Fruit fly (Drosophila melanogaster) whole organism, wandering third instar larva: ENCODE data around the gene CG15308.

Source experiments
- Abd-B ChIP-seq: fragments of >200 bp; optimal IDR thresholded peaks from 2 replicates; lab custom pipeline; 2017; ENCODE audit warnings: missing biosample characterization, missing genetic modification characterization
- CG32264 ChIP-seq: fragments of 200-800 bp; sonication (Bioruptor generic); optimal IDR thresholded peaks from 2 replicates; lab custom pipeline; 2016; ENCODE audit warnings: missing biosample characterization, missing genetic modification characterization
- CG9705 ChIP-seq: fragments of 200-800 bp; sonication (Bioruptor generic); optimal IDR thresholded peaks from 2 replicates; lab custom pipeline; 2018; ENCODE audit warnings: missing biosample characterization, mild to moderate bottlenecking, missing genetic modification characterization
- CrebA ChIP-seq: fragments of 200-800 bp; sonication (Bioruptor generic); optimal IDR thresholded peaks from 2 replicates; lab custom pipeline; 2016; ENCODE audit warnings: missing biosample characterization, mild to moderate bottlenecking, missing genetic modification characterization, borderline replicate concordance
- Dfd ChIP-seq: fragments of >200 bp; optimal IDR thresholded peaks from 2 replicates; lab custom pipeline; 2017; ENCODE audit warnings: missing biosample characterization, missing genetic modification characterization
- Dif ChIP-seq: fragments of 200-275, 200-300 bp; sonication (Bioruptor generic); optimal IDR thresholded peaks from 2 replicates; lab custom pipeline; 2018; ENCODE audit warnings: missing biosample characterization, missing genetic modification characterization; ENCODE audit not compliant: partially characterized antibody
- GATAd ChIP-seq: sonication (Bioruptor generic); optimal IDR thresholded peaks from 2 replicates; lab custom pipeline; 2016; ENCODE audit warnings: missing biosample characterization, missing genetic modification characterization
- HLH106 ChIP-seq: fragments of 200-800 bp; optimal IDR thresholded peaks from 3 replicates; lab custom pipeline; 2019; ENCODE audit warnings: missing biosample characterization, mild to moderate bottlenecking, missing genetic modification characterization, moderate library complexity
- Hnf4 ChIP-seq: fragments of 200-800 bp; sonication (Bioruptor generic); optimal IDR thresholded peaks from 2 replicates; lab custom pipeline; 2016; ENCODE audit warnings: missing biosample characterization, mild to moderate bottlenecking, missing genetic modification characterization
- Hr78 ChIP-seq: fragments of >200 bp; optimal IDR thresholded peaks from 2 replicates; lab custom pipeline; 2017; ENCODE audit warnings: missing biosample characterization, missing genetic modification characterization
- Hr83 ChIP-seq: fragments of 200-300 bp; sonication (Bioruptor generic); optimal IDR thresholded peaks from 2 replicates; lab custom pipeline; 2016; ENCODE audit warnings: missing biosample characterization, mild to moderate bottlenecking, missing genetic modification characterization, moderate library complexity; ENCODE audit not compliant: poor library complexity, severe bottlenecking
- Jra ChIP-seq: sonication (Bioruptor generic); optimal IDR thresholded peaks from 2 replicates; lab custom pipeline; 2016; ENCODE audit warnings: missing biosample characterization, missing genetic modification characterization
- Mio ChIP-seq: sonication (Bioruptor generic); optimal IDR thresholded peaks from 2 replicates; lab custom pipeline; 2016; ENCODE audit warnings: missing biosample characterization, missing genetic modification characterization
- Myc ChIP-seq: fragments of >200 bp; optimal IDR thresholded peaks from 2 replicates; lab custom pipeline; 2017
- N ChIP-seq: fragments of >200 bp; optimal IDR thresholded peaks from 2 replicates; lab custom pipeline; 2018; ENCODE audit warnings: missing biosample characterization, missing external identifiers, missing genetic modification characterization
- OdsH ChIP-seq: fragments of 200-800 bp; sonication (Bioruptor generic); optimal IDR thresholded peaks from 2 replicates; lab custom pipeline; 2016; ENCODE audit warnings: missing biosample characterization, mild to moderate bottlenecking, missing genetic modification characterization
- Rel ChIP-seq, 2 experiments: fragments of 200-800 bp; sonication (Bioruptor generic) in 1 of 2; optimal IDR thresholded peaks; 2 replicates in 1 of 2; 3 replicates in 1 of 2; lab custom pipeline; 2016 to 2019; ENCODE audit warnings: mild to moderate bottlenecking in 2 of 2, missing biosample characterization in 2 of 2, missing genetic modification characterization in 2 of 2, moderate library complexity in 1 of 2
- Sp1 ChIP-seq: fragments of 200-800 bp; sonication (Bioruptor generic); optimal IDR thresholded peaks from 3 replicates; lab custom pipeline; 2019; ENCODE audit warnings: missing biosample characterization, mild to moderate bottlenecking, missing genetic modification characterization, moderate library complexity
- Vsx2 ChIP-seq: fragments of 200-300, 225-300 bp; sonication (Bioruptor generic); optimal IDR thresholded peaks from 2 replicates; lab custom pipeline; 2018; ENCODE audit warnings: missing biosample characterization, missing genetic modification characterization; ENCODE audit not compliant: partially characterized antibody
- br ChIP-seq: fragments of 200-800 bp; sonication (Bioruptor generic); optimal IDR thresholded peaks from 2 replicates; lab custom pipeline; 2016; ENCODE audit warnings: missing biosample characterization, missing genetic modification characterization
- brk ChIP-seq: fragments of 200-800 bp; sonication (Bioruptor generic); optimal IDR thresholded peaks from 2 replicates; lab custom pipeline; 2016; ENCODE audit warnings: missing biosample characterization, mild to moderate bottlenecking, missing genetic modification characterization
- dl ChIP-seq, 2 experiments: fragments of 175-275, 200-275 bp in 1 of 2; fragments of 200-275 bp in 1 of 2; sonication (Bioruptor generic); optimal IDR thresholded peaks; lab custom pipeline; 2018; ENCODE audit warnings: mild to moderate bottlenecking in 2 of 2, missing biosample characterization in 2 of 2, missing genetic modification characterization in 2 of 2, moderate library complexity in 2 of 2; ENCODE audit not compliant: partially characterized antibody in 2 of 2, insufficient read depth in 1 of 2
- dmrt93B ChIP-seq: fragments of 200-800 bp; sonication (Bioruptor generic); optimal IDR thresholded peaks from 2 replicates; lab custom pipeline; 2018; ENCODE audit warnings: missing biosample characterization, mild to moderate bottlenecking, missing genetic modification characterization
- dsf ChIP-seq: sonication (Bioruptor generic); optimal IDR thresholded peaks from 2 replicates; lab custom pipeline; 2016; ENCODE audit warnings: missing biosample characterization, missing genetic modification characterization, borderline replicate concordance
- ey ChIP-seq: fragments of 200-800 bp; sonication (Bioruptor generic); optimal IDR thresholded peaks from 2 replicates; lab custom pipeline; 2016; ENCODE audit warnings: missing biosample characterization, missing genetic modification characterization
- foxo ChIP-seq, 2 experiments: fragments of 200-800 bp; sonication (Bioruptor generic); optimal IDR thresholded peaks; 2 replicates in 1 of 2; 3 replicates in 1 of 2; lab custom pipeline; 2016 to 2017; ENCODE audit warnings: missing biosample characterization in 2 of 2, missing genetic modification characterization in 2 of 2
- fru ChIP-seq: fragments of 200-800 bp; sonication (Bioruptor generic); optimal IDR thresholded peaks from 3 replicates; lab custom pipeline; 2016; ENCODE audit warnings: missing biosample characterization, mild to moderate bottlenecking, missing genetic modification characterization
- h ChIP-seq: fragments of 200-800 bp; sonication (Bioruptor generic); optimal IDR thresholded peaks from 3 replicates; lab custom pipeline; 2016; ENCODE audit warnings: missing biosample characterization, mild to moderate bottlenecking, missing genetic modification characterization
- jim ChIP-seq: fragments of 175-275, 200-325 bp; sonication (Bioruptor generic); optimal IDR thresholded peaks from 2 replicates; lab custom pipeline; 2016; ENCODE audit warnings: missing biosample characterization, mild to moderate bottlenecking, missing genetic modification characterization
- lola ChIP-seq: fragments of >200 bp; optimal IDR thresholded peaks from 2 replicates; lab custom pipeline; 2017; ENCODE audit warnings: missing biosample characterization, missing genetic modification characterization
- pan ChIP-seq: fragments of >200 bp; optimal IDR thresholded peaks from 2 replicates; lab custom pipeline; 2017
- psq ChIP-seq: fragments of 200-800 bp; sonication (Bioruptor generic); optimal IDR thresholded peaks from 3 replicates; lab custom pipeline; 2017; ENCODE audit warnings: missing biosample characterization, mild to moderate bottlenecking, missing genetic modification characterization, moderate library complexity
- rgr ChIP-seq: fragments of 200-800 bp; sonication (Bioruptor generic); optimal IDR thresholded peaks from 3 replicates; lab custom pipeline; 2016; ENCODE audit warnings: missing biosample characterization, mild to moderate bottlenecking, missing genetic modification characterization
- sage ChIP-seq: fragments of 200-800 bp; sonication (Bioruptor generic); optimal IDR thresholded peaks from 2 replicates; lab custom pipeline; 2016; ENCODE audit warnings: missing biosample characterization, mild to moderate bottlenecking, missing genetic modification characterization
- sv ChIP-seq: fragments of 200-800 bp; sonication (Bioruptor generic); optimal IDR thresholded peaks from 3 replicates; lab custom pipeline; 2016; ENCODE audit warnings: missing biosample characterization, missing genetic modification characterization
- tai ChIP-seq: sonication (Bioruptor generic); optimal IDR thresholded peaks from 2 replicates; lab custom pipeline; 2016; ENCODE audit warnings: missing biosample characterization, missing genetic modification characterization
- usp ChIP-seq: fragments of >200 bp; optimal IDR thresholded peaks from 2 replicates; lab custom pipeline; 2017; ENCODE audit warnings: missing biosample characterization, missing genetic modification characterization
- woc ChIP-seq: sonication (Bioruptor generic); optimal IDR thresholded peaks from 2 replicates; lab custom pipeline; 2016; ENCODE audit warnings: missing biosample characterization, mild to moderate bottlenecking, missing genetic modification characterization

Gene CG15308

DNA sequence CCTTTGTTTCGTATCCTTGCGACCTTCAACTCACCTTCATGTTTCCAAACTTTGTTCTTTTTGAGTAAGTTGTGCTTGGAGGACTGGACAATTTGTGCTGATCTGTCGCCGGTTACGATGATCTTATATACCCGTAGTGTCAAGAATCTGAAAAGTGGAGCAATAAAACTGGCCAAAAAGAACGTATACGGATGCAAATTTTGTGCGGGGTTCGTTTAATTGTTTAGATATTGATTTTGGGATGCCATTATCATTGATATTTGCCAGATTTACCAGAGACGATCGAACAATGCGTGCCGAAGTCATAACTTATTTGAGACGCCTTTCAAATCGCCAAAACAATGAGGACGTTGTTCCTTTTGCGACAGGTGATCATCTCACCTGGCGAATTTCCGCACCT, at the start of gene CG15308:
Gene CG15308, minus strand, starts transcription at position 101 of the 400 bp plus-strand sequence.
- no peak for TF ChIP-seq dl (GFP tag; optimal IDR thresholded peaks at IDR 0.05; lab: Kevin White, UChicago; ENCODE audit: insufficient read depth in 1 of 2, partially characterized antibody in 2 of 2)
- TF ChIP-seq psq: no peak
- no peak for TF ChIP-seq pan
- TF ChIP-seq, all 38 proteins: peak for 0

DNA sequence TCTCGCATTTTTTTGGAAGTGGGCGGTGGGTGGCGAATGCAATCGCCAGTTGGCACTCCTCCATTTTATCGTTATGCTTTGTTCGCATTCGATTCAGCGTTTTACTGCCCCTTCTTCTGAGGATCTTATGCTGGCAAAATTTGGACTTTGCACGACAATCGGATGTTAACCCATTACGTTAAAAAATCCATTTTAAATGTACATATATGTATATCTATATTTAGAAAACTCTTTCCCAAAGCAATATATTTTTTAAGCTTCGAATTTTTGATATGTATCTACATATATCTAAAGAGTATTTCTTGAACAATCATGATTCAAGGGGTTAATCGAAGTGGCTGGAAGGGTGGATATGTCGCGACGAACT, 47.1 kb upstream of the CG15308 start:
- TF ChIP-seq OdsH (GFP tag; lab: Kevin White, UChicago) (peak; percentile 22), sage (GFP tag; lab: Kevin White, UChicago) (peak; percentile 11), dl (GFP tag; optimal IDR thresholded peaks at IDR 0.05; lab: Kevin White, UChicago; ENCODE audit: insufficient read depth in 1 of 2, partially characterized antibody in 2 of 2) (no peak), HLH106 (peak; percentile 9), Vsx2 (GFP tag; lab: Kevin White, UChicago) (no peak), tai (GFP tag; lab: Kevin White, UChicago) (no peak), h (GFP tag; lab: Kevin White, UChicago) (peak; percentile 21), Sp1 (GFP tag; lab: Kevin White, UChicago) (peak; percentile 24), Dfd (GFP tag; lab: Kevin White, UChicago) (no peak), psq (peak; percentile 58), Hnf4 (peak; percentile 53), CG32264 (GFP tag; lab: Kevin White, UChicago) (no peak), brk (peak; percentile 28)
- TF ChIP-seq, all 38 proteins: peak for 8

DNA sequence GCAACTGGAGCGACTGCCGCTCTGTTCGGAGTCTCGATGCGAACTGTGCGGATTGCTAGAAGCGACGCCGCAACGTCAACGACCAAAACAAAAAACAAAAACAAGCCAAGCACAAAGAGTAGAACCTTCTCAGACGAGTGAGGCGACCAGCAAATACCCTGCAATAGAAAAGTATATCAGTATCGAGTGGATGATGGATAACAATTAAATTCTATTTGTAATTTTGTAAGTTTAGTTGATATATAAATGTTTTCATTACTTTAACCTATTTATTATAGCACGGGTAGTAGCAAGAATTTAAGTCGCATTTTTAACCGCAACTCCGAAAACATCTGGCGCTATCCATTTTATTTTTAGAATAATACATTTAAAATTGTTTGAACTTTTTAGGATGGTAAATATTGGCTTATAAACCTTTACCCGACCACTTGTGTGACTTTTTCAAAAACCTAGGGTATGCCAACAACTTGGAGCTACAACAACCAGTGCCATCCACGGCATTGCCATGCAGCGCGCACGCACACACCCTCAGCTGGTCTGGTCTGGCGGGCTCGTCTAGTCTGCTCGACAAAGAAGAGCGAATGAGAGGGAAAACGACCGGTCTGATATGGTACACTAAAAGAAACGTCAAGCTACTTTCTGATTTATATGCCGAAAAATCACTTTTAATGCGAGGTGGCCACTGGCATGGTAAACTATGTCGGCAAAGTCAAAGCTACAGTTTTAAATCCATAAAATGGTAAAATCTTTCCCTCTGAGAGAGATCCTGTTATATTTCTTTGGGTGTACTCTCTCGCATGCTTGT, 46.5 kb upstream of the CG15308 start, which contains the start of gene CG12643:
Gene CG12643, minus strand, starts transcription at position 51 of the 805 bp plus-strand sequence.
- TF ChIP-seq HLH106: peak; percentile 76
- peak; percentile 88 for TF ChIP-seq Jra (GFP tag; lab: Kevin White, UChicago)
- TF ChIP-seq Dif (GFP tag; lab: Kevin White, UChicago): peak; percentile 39
- TF ChIP-seq fru: peak; percentile 97
- peak; percentile 71 for TF ChIP-seq pan
- TF ChIP-seq psq: peak; percentile 94
- peak; percentile 95 for TF ChIP-seq rgr (GFP tag; lab: Kevin White, UChicago)
- TF ChIP-seq CG32264 (GFP tag; lab: Kevin White, UChicago): peak; percentile 91
- TF ChIP-seq woc: peak; percentile 93
- TF ChIP-seq Hr83 (GFP tag; lab: Kevin White, UChicago): peak; percentile 81
- no peak for TF ChIP-seq lola (GFP tag; lab: Kevin White, UChicago)
- no peak for TF ChIP-seq Hr78
- peak; percentile 88 for TF ChIP-seq dmrt93B
- peak; percentile 78 for TF ChIP-seq Sp1 (GFP tag; lab: Kevin White, UChicago)
- TF ChIP-seq brk: peak; percentile 86
- peak; percentile 23 for TF ChIP-seq CrebA
- TF ChIP-seq Dfd (GFP tag; lab: Kevin White, UChicago): peak; percentile 69
- peak; percentile 72 for TF ChIP-seq Mio (GFP tag; lab: Kevin White, UChicago)
- TF ChIP-seq N (GFP tag; lab: Kevin White, UChicago): no peak
- no peak for TF ChIP-seq usp (GFP tag; lab: Kevin White, UChicago)
- peak; percentile 94 for TF ChIP-seq Hnf4
- TF ChIP-seq tai (GFP tag; lab: Kevin White, UChicago): peak; percentile 87
- TF ChIP-seq Myc (lab: Kevin White, UChicago): no peak
- TF ChIP-seq br (GFP tag; lab: Kevin White, UChicago): peak; percentile 95
- no peak for TF ChIP-seq Abd-B (GFP tag; lab: Kevin White, UChicago)
- TF ChIP-seq Rel (GFP tag; optimal IDR thresholded peaks at IDR 0.05; lab: Kevin White, UChicago): peak; percentile 67
- peak; percentile 9 for TF ChIP-seq Rel (tag; optimal IDR thresholded peaks at IDR 0.05; lab: Kevin White, UChicago)
- peak; percentile 85 for TF ChIP-seq sage (GFP tag; lab: Kevin White, UChicago)
- TF ChIP-seq Vsx2 (GFP tag; lab: Kevin White, UChicago): no peak
- TF ChIP-seq dl (GFP tag; optimal IDR thresholded peaks at IDR 0.05; lab: Kevin White, UChicago; ENCODE audit: insufficient read depth in 1 of 2, partially characterized antibody in 2 of 2): no peak
- peak; percentile 68 for TF ChIP-seq dsf (GFP tag; lab: Kevin White, UChicago)
- peak; percentile 67 for TF ChIP-seq GATAd
- TF ChIP-seq h (GFP tag; lab: Kevin White, UChicago): peak; percentile 97
- TF ChIP-seq ey: peak; percentile 98
- TF ChIP-seq foxo (GFP tag; optimal IDR thresholded peaks at IDR 0.05; lab: Kevin White, UChicago): peak; percentile 88 to 95
- peak; percentile 88 for TF ChIP-seq OdsH (GFP tag; lab: Kevin White, UChicago)
- peak; percentile 92 for TF ChIP-seq sv (GFP tag; lab: Kevin White, UChicago)
- peak; percentile 51 for TF ChIP-seq CG9705
- no peak for TF ChIP-seq jim (GFP tag; lab: Kevin White, UChicago)
